Worm (Caenorhabditis elegans) whole organism, L1 larva: Measurements from ENCODE around the gene srj-42.

Experiments
- F16B12.6 ChIP-seq: fragments of 150-350 bp; optimal IDR thresholded peaks from 2 replicates; lab custom pipeline; 2014; ENCODE audit warnings: missing biosample characterization, missing genetic modification characterization
- grh-1 ChIP-seq: fragments of 200-800 bp; sonication (Bioruptor generic); IDR thresholded peaks from 2 replicates; pipeline ENCODE4 v1.3.6; 2022; ENCODE audit warnings: missing genetic modification reagents, missing genetic modification characterization, missing compliant biosample characterization
- jun-1 ChIP-seq: fragments of 150-350 bp; optimal IDR thresholded peaks from 2 replicates; lab custom pipeline; 2014; ENCODE audit warnings: missing biosample characterization, missing genetic modification reagents, missing genetic modification characterization
- lin-39 ChIP-seq: fragments of 150-350 bp; optimal IDR thresholded peaks from 2 replicates; lab custom pipeline; 2014; ENCODE audit warnings: missing biosample characterization, missing genetic modification reagents, missing genetic modification characterization
- lsy-2 ChIP-seq, 2 experiments: fragments of 150-350 bp; optimal IDR thresholded peaks; 2 replicates each; lab custom pipeline; 2014; ENCODE audit warnings: missing biosample characterization in 2 of 2, missing genetic modification characterization in 2 of 2
- nhr-11 ChIP-seq: fragments of 150-350 bp; optimal IDR thresholded peaks from 2 replicates; lab custom pipeline; 2014; ENCODE audit warnings: missing biosample characterization, missing genetic modification characterization
- nhr-12 ChIP-seq: sonication (generic microtip); optimal IDR thresholded peaks from 2 replicates; lab custom pipeline; 2017; ENCODE audit warnings: missing biosample characterization, missing genetic modification characterization
- nhr-20 ChIP-seq: sonication (generic microtip); optimal IDR thresholded peaks from 2 replicates; lab custom pipeline; 2016; ENCODE audit warnings: mild to moderate bottlenecking, missing genetic modification characterization, missing compliant biosample characterization
- snpc-4 ChIP-seq: fragments of 150-350 bp; optimal IDR thresholded peaks from 2 replicates; lab custom pipeline; 2014; ENCODE audit warnings: missing biosample characterization, missing genetic modification characterization
- zag-1 ChIP-seq: fragments of 150-350 bp; optimal IDR thresholded peaks from 2 replicates; lab custom pipeline; 2014; ENCODE audit warnings: missing biosample characterization, missing genetic modification characterization
- ztf-11 ChIP-seq, 2 experiments: sonication (generic microtip); optimal IDR thresholded peaks; 2 replicates each; lab custom pipeline; 2016 to 2017; ENCODE audit warnings: missing genetic modification characterization in 2 of 2, missing biosample characterization in 1 of 2, missing compliant biosample characterization in 1 of 2

DNA sequence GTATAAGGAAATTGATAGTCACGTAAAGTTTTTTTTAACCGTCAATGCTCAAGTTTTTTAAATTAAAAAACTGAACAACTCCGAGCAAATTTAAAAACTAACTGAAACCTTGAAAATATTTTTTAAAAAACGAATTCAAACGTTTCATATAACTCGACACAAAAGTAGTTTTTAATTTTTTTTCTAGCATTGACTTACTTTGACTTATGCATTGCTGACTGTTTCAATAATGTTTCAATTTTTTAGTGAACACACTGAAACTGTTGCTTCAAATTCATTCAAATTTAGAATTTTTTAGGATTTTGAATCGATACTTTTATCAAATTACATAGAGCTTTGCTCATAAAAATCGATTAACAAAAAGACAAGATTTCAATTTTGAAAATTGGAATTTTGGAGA is 41.6 kb downstream of the srj-42 start:
- no peak for TF ChIP-seq grh-1 (GFP tag; lab: Robert Waterston, UW)
- no peak for TF ChIP-seq jun-1 (tag; lab: Kevin White, UChicago)
- TF ChIP-seq F16B12.6: no peak
- no peak for TF ChIP-seq snpc-4 (tag; lab: Kevin White, UChicago)
- TF ChIP-seq nhr-11: no peak
- no peak for TF ChIP-seq ztf-11 (tag; optimal IDR thresholded peaks at IDR 0.05; lab: Kevin White, UChicago)
- no peak for TF ChIP-seq zag-1 (tag; lab: Kevin White, UChicago)
- TF ChIP-seq lsy-2 (tag; optimal IDR thresholded peaks at IDR 0.05; lab: Kevin White, UChicago): no peak
- TF ChIP-seq nhr-20 (tag; lab: Kevin White, UChicago): no peak
- no peak for TF ChIP-seq lin-39 (tag; lab: Kevin White, UChicago)
- no peak for TF ChIP-seq nhr-12 (tag; lab: Kevin White, UChicago)
